Worm (Caenorhabditis elegans) whole organism, L4/young adult: ENCODE measurements around the gene ect-2.
A peak's percentile ranks its signal among the peaks of the same experiment; 100 is the strongest.

Source experiments
- W03F9.2 ChIP-seq: fragments of 150-350 bp; optimal IDR thresholded peaks from 2 replicates; lab custom pipeline; 2014; ENCODE audit warnings: missing biosample characterization, missing genetic modification characterization
- dao-5 ChIP-seq: sonication (generic microtip); optimal IDR thresholded peaks from 2 replicates; lab custom pipeline; 2016; ENCODE audit warnings: missing genotype, missing genetic modification characterization, moderate library complexity, missing compliant biosample characterization
- him-1 ChIP-seq: sonication (generic microtip); optimal IDR thresholded peaks from 2 replicates; lab custom pipeline; 2016; ENCODE audit warnings: missing genotype, missing genetic modification reagents, missing genetic modification characterization, missing compliant biosample characterization

ect-2 gene

DNA sequence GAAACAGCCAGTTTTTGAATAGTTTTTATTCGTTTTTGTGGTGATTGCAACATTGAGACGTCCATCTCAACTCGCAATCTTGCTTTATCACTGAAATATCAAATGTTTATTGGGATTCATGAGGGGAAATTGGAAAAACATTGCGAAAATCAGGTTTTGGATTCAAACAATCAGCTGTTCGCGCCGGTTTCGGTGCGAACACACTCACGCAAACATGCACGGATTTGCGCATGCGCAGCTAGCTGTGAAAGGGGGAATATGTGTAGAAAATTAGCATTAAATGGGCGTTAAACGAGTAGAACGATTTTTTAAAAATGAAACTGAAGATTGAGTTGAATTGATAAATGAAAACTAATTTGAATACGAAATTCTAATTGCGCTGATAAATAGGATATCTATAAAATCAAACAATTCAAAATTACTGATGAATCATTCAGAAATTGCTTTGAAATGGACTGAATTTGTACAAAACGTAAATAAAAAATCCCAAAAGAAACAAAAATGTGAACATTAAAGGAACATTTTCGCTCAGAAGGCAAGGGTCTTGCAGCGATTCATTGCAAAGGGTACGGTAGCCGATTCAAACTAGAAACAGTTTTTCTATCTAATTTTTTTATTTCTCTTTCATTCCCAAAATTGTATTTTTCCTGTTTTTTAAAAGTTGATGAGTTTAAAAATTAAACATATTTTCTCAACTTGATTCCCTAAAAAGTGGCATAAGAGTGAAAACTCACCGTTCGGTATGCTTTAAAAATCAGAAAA, at the start of gene ect-2:
TSS of gene ect-2 (minus strand) at position 762 of the 762 bp plus-strand sequence.
- TF ChIP-seq him-1 (tag; lab: Kevin White, UChicago) (no peak), dao-5 (tag; lab: Kevin White, UChicago) (no peak), W03F9.2 (tag; lab: Kevin White, UChicago) (no peak)

- TF ChIP-seq dao-5 (tag; lab: Kevin White, UChicago) (no peak), W03F9.2 (tag; lab: Kevin White, UChicago) (no peak), him-1 (tag; lab: Kevin White, UChicago) (no peak)
Measured at ce11 chrII:10829572-10829971, 45.8 kb upstream of the ect-2 start.

ce11 chrII:10829081-10829480, 45.3 kb upstream of the ect-2 start, which contains the start of gene VM106R.1:
VM106R.1 (minus strand) TSS chrII:10829181.
- TF ChIP-seq W03F9.2 (tag; lab: Kevin White, UChicago), result no peak
- no peak for TF ChIP-seq dao-5 (tag; lab: Kevin White, UChicago)
- no peak for TF ChIP-seq him-1 (tag; lab: Kevin White, UChicago)

DNA sequence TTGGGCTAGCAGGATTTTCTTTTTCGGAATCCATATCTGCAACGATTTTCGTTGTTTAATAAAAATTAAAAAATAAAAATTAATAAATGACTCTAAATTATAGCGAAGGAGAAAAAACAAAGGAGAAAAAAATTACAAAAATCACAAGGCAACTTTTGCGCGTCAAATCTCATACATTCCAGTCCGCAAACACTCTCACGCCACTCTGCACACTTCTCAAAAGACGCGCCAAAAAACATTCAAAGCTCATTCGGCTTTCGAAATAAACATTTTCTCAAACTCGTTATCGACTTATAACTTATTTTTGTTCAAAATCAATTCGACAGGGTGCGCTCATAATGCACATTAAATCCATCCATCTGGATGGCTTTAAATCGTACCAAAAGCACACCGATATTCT, 40.3 kb upstream of the ect-2 start, which contains the start of the genes R06F6.12 and mix-1:
TSS of gene R06F6.12 (minus strand) at position 36 of the 400 bp plus-strand sequence.
TSS of gene mix-1 (plus strand) at position 201 of the 400 bp plus-strand sequence.
- TF ChIP-seq him-1 (tag; lab: Kevin White, UChicago) (no peak), W03F9.2 (tag; lab: Kevin White, UChicago) (peak; percentile 73), dao-5 (tag; lab: Kevin White, UChicago) (no peak)

DNA sequence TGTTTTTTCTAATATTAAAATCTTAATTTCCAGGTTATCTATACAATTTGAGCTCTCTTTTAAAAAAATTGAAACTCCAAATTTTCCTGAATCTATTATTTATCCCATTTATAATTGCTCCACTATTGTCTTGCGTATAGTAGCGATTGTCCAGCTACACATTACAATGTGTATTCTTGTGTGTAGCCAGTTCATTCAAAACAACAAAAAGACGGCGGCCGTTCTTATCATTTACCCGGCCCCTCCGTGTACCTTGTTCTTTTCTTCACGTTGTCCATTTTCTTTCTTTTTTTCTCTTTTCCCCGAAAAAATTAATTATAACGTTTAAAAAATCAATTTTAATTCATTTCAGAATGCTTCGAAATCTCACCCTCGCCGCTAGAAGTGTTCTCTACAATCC, 36.9 kb upstream of the ect-2 start, which contains the start of gene ech-4:
TSS of gene ech-4 (plus strand) at position 353 of the 400 bp plus-strand sequence.
- TF ChIP-seq dao-5 (tag; lab: Kevin White, UChicago) (no peak), W03F9.2 (tag; lab: Kevin White, UChicago) (no peak), him-1 (tag; lab: Kevin White, UChicago) (no peak)

- TF ChIP-seq dao-5 (tag; lab: Kevin White, UChicago), result no peak
- no peak for TF ChIP-seq W03F9.2 (tag; lab: Kevin White, UChicago)
- no peak for TF ChIP-seq him-1 (tag; lab: Kevin White, UChicago)
Measured at ce11 chrII:10819928-10820423, 36.2 kb upstream of the ect-2 start, which contains the start of gene R06F6.8. R06F6.8 (minus strand) TSS chrII:10819978.

DNA sequence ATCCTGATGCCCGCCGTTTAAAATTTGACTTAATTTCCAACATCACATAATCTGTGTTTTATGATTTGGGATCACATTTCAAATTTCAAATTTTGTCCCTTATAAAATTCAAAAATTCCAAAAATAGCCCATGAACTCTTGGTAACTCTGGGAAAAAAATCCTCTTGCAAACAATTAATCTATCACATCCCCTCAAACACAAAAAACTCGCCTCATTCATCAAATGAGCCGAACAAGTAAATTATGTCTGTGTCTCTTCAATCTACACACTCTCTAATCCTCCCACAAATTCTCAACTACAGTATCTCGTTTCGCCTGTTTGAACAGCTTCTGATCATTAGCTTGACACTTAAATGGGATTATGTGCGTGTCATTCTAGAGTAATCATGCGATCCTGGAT, 26.9 kb upstream of the ect-2 start, which contains the start of gene msrp-7:
TSS of gene msrp-7 (plus strand) at position 301 of the 400 bp plus-strand sequence.
- TF ChIP-seq dao-5 (tag; lab: Kevin White, UChicago) (no peak), W03F9.2 (tag; lab: Kevin White, UChicago) (no peak), him-1 (tag; lab: Kevin White, UChicago) (no peak)

- no peak for TF ChIP-seq dao-5 (tag; lab: Kevin White, UChicago)
- no peak for TF ChIP-seq W03F9.2 (tag; lab: Kevin White, UChicago)
Measured at ce11 chrII:10808708-10809343, 25.1 kb upstream of the ect-2 start, which contains the start of gene R06F6.14. R06F6.14 (plus strand) TSS chrII:10809293.

DNA sequence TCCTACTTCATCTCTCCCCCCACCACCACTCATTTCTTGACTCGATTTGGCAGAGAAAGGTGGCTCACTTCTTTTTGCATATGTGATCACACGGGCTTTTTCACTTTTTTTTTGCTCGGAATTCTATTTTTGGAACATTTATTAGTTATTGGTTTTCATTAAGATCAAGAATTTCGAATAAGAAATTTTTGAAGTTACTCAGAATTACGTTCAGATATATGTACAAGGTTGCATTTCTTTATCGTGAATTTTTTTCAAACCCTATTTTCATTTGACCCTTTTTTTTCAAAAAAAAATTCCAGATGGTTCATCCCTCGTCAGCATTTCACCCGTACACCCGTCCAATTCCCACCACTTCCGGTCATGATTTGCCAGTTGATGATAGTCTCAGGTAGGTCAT, 21.7 kb upstream of the ect-2 start, which contains the start of gene ceh-62:
TSS of gene ceh-62 (plus strand) at position 301 of the 400 bp plus-strand sequence.
- TF ChIP-seq dao-5 (tag; lab: Kevin White, UChicago) (no peak), W03F9.2 (tag; lab: Kevin White, UChicago) (no peak), him-1 (tag; lab: Kevin White, UChicago) (no peak)

DNA sequence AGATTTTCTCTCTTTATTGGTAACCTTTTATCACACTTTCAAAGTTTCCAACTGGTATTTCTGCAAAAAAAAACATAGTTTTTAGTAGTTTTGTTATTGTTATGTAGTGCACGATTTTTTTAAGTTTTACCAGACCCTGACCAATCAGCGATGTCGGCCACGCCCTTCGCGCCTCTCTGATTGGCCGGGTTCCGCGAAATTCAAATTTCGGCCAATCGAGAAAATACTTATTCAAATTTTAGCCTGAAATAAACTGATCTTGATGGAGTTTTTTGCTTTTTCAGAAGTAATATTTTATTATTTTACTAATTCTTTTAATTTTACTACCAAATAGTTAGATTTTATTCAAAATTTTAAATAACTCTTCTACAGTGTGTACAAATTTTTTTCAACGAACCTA, 21.1 kb upstream of the ect-2 start:
- TF ChIP-seq dao-5 (tag; lab: Kevin White, UChicago) (no peak), W03F9.2 (tag; lab: Kevin White, UChicago) (no peak), him-1 (tag; lab: Kevin White, UChicago) (no peak)

ce11 chrII:10804442-10804841, 20.7 kb upstream of the ect-2 start:
- TF ChIP-seq W03F9.2 (tag; lab: Kevin White, UChicago) (no peak), him-1 (tag; lab: Kevin White, UChicago) (no peak), dao-5 (tag; lab: Kevin White, UChicago) (no peak)

- no peak for TF ChIP-seq dao-5 (tag; lab: Kevin White, UChicago)
- no peak for TF ChIP-seq him-1 (tag; lab: Kevin White, UChicago)
- no peak for TF ChIP-seq W03F9.2 (tag; lab: Kevin White, UChicago)
Measured at ce11 chrII:10800209-10800608, 16.4 kb upstream of the ect-2 start.

- TF ChIP-seq dao-5 (tag; lab: Kevin White, UChicago) (no peak), W03F9.2 (tag; lab: Kevin White, UChicago) (peak; percentile 84), him-1 (tag; lab: Kevin White, UChicago) (no peak)
Measured at ce11 chrII:10798429-10798893, 14.7 kb upstream of the ect-2 start, which contains the start of gene npp-19. npp-19 (minus strand) TSS chrII:10798479.
